Fruit fly (Drosophila melanogaster): ENCODE results near the gene ver.

Gene ver

dm6 chr3L:12534318-12534717 lies 10.5 kb downstream of the ver start, which contains the start of gene Pmm2:
Pmm2 (plus strand) TSS chr3L:12534590.
- TF ChIP-seq CG14655 (GFP tag; optimal IDR thresholded peaks at IDR 0.05) (no peak), CG12605 (GFP tag; IDR thresholded peaks at IDR 0.05) (no peak), D1 (tag; optimal IDR thresholded peaks at IDR 0.05) (no peak), EcR (GFP tag; optimal IDR thresholded peaks at IDR 0.05) (no peak), fd96Ca (GFP tag; IDR thresholded peaks at IDR 0.05) (no peak), CG34367 (tag; optimal IDR thresholded peaks at IDR 0.05) (no peak), CG9948 (tag; optimal IDR thresholded peaks at IDR 0.05) (no peak), CG17806 (tag; optimal IDR thresholded peaks at IDR 0.05) (no peak), CG8301 (tag; optimal IDR thresholded peaks at IDR 0.05) (no peak), CG32121 (GFP tag; IDR thresholded peaks at IDR 0.05) (no peak), Snoo (tag; optimal IDR thresholded peaks at IDR 0.05) (no peak), CG13204 (GFP tag; optimal IDR thresholded peaks at IDR 0.05) (no peak), CG15710 (tag; optimal IDR thresholded peaks at IDR 0.05) (no peak)

- no peak for TF ChIP-seq gl (tag; optimal IDR thresholded peaks at IDR 0.05)
Measured at dm6 chr3L:12537123-12537522, 13.3 kb downstream of the ver start, which contains the start of gene CG4069. CG4069 (minus strand) TSS chr3L:12537315.

- TF ChIP-seq CG12605 (GFP tag; IDR thresholded peaks at IDR 0.05) (no peak), CG32121 (GFP tag; IDR thresholded peaks at IDR 0.05) (no peak), gl (tag; optimal IDR thresholded peaks at IDR 0.05) (no peak), CG17806 (tag; optimal IDR thresholded peaks at IDR 0.05) (no peak), CG8159 (tag; optimal IDR thresholded peaks at IDR 0.05) (peak; percentile 20), CG10348 (GFP tag; IDR thresholded peaks at IDR 0.05) (no peak), CG9948 (tag; optimal IDR thresholded peaks at IDR 0.05) (no peak), D1 (tag; optimal IDR thresholded peaks at IDR 0.05) (no peak)
Measured at dm6 chr3L:12549471-12549870, 25.7 kb downstream of the ver start.

DNA sequence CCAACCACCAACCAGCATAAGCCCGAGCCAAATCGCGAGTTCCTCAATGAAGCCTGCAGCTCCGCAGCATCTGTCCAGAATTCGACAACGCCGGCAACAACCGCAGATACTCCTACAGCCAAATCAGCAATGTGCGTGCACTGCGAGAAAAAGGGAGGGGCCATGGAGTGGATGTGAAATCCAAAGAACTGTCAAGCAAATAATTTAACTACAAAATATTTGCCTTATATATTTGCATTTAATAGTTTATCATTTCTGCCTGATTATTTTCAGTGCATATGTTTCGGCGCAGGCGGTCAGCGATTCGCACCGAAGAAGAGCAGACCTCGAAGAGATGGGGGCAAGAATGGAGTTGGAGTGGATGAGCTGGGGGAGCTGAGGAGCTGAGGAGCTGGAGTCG lies 27.9 kb downstream of the ver start:
- TF ChIP-seq CG8159 (tag; optimal IDR thresholded peaks at IDR 0.05), result peak; percentile 78
- TF ChIP-seq CG13204 (GFP tag; optimal IDR thresholded peaks at IDR 0.05), result peak; percentile 46
- TF ChIP-seq Pif1B (GFP tag; optimal IDR thresholded peaks at IDR 0.05), result peak; percentile 76
- peak; percentile 76 for TF ChIP-seq CG4496 (GFP tag; IDR thresholded peaks at IDR 0.05)
- TF ChIP-seq EcR (GFP tag; optimal IDR thresholded peaks at IDR 0.05), result no peak
- TF ChIP-seq CG32121 (GFP tag; IDR thresholded peaks at IDR 0.05), result peak; percentile 70
- TF ChIP-seq Pif1A (GFP tag; optimal IDR thresholded peaks at IDR 0.05), result peak; percentile 78
- TF ChIP-seq fd96Ca (GFP tag; IDR thresholded peaks at IDR 0.05), result peak; percentile 84
- TF ChIP-seq gl (tag; optimal IDR thresholded peaks at IDR 0.05), result peak; percentile 58
- peak; percentile 75 for TF ChIP-seq CG14655 (GFP tag; optimal IDR thresholded peaks at IDR 0.05)
- TF ChIP-seq CG9948 (tag; optimal IDR thresholded peaks at IDR 0.05), result peak; percentile 70
- TF ChIP-seq rn (GFP tag; IDR thresholded peaks at IDR 0.05), result 0 out of 2 replicates have a peak, but pooled peaks have one; percentile 36
- TF ChIP-seq CG17806 (tag; optimal IDR thresholded peaks at IDR 0.05), result peak; percentile 75
- no peak for TF ChIP-seq CG10348 (GFP tag; IDR thresholded peaks at IDR 0.05)
- TF ChIP-seq Snoo (tag; optimal IDR thresholded peaks at IDR 0.05), result peak; percentile 72
- peak; percentile 64 for TF ChIP-seq CG12605 (GFP tag; IDR thresholded peaks at IDR 0.05)
- TF ChIP-seq CG34367 (tag; optimal IDR thresholded peaks at IDR 0.05), result peak; percentile 75
- TF ChIP-seq D1 (tag; optimal IDR thresholded peaks at IDR 0.05), result no peak
- peak; percentile 80 for TF ChIP-seq CG15710 (tag; optimal IDR thresholded peaks at IDR 0.05)
- peak; percentile 73 for TF ChIP-seq Ets98B (GFP tag; IDR thresholded peaks at IDR 0.05)
- peak; percentile 64 for TF ChIP-seq CG8301 (tag; optimal IDR thresholded peaks at IDR 0.05)

DNA sequence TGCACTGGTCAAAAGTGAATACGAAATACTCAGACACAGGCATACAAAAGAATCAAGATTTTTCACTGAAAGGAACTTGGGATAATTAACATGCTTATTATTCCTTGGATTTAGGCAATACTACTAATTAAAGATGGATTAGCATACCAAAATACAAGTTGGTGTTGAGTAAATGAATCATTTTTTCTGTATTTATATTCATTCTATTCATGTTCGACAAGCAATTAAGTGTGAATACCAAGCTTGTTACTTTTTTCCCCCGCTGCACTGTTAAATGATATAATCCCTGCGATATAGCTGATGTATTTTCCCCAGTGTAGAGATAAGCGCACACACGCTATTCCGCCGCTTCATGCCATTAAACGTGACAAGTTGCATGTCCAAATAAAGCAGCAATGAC lies 33.9 kb downstream of the ver start:
- TF ChIP-seq CG14655 (GFP tag; optimal IDR thresholded peaks at IDR 0.05), result peak; percentile 58
- TF ChIP-seq Ets98B (GFP tag; IDR thresholded peaks at IDR 0.05), result no peak
- TF ChIP-seq Pif1A (GFP tag; optimal IDR thresholded peaks at IDR 0.05), result peak; percentile 51
- TF ChIP-seq CG17806 (tag; optimal IDR thresholded peaks at IDR 0.05), result peak; percentile 59
- TF ChIP-seq D1 (tag; optimal IDR thresholded peaks at IDR 0.05), result peak; percentile 29
- peak; percentile 81 for TF ChIP-seq CG8159 (tag; optimal IDR thresholded peaks at IDR 0.05)
- TF ChIP-seq Snoo (tag; optimal IDR thresholded peaks at IDR 0.05), result peak; percentile 76
- peak; percentile 60 for TF ChIP-seq CG34367 (tag; optimal IDR thresholded peaks at IDR 0.05)
- no peak for TF ChIP-seq CG4496 (GFP tag; IDR thresholded peaks at IDR 0.05)
- peak; percentile 53 for TF ChIP-seq Pif1B (GFP tag; optimal IDR thresholded peaks at IDR 0.05)
- TF ChIP-seq CG9948 (tag; optimal IDR thresholded peaks at IDR 0.05), result peak; percentile 62
- no peak for TF ChIP-seq fd96Ca (GFP tag; IDR thresholded peaks at IDR 0.05)
- peak; percentile 77 for TF ChIP-seq CG15710 (tag; optimal IDR thresholded peaks at IDR 0.05)
- peak; percentile 42 for TF ChIP-seq CG8301 (tag; optimal IDR thresholded peaks at IDR 0.05)
- TF ChIP-seq CG32121 (GFP tag; IDR thresholded peaks at IDR 0.05), result no peak

- no peak for TF ChIP-seq EcR (GFP tag; optimal IDR thresholded peaks at IDR 0.05)
Measured at dm6 chr3L:12559273-12559672, 35.5 kb downstream of the ver start.

DNA sequence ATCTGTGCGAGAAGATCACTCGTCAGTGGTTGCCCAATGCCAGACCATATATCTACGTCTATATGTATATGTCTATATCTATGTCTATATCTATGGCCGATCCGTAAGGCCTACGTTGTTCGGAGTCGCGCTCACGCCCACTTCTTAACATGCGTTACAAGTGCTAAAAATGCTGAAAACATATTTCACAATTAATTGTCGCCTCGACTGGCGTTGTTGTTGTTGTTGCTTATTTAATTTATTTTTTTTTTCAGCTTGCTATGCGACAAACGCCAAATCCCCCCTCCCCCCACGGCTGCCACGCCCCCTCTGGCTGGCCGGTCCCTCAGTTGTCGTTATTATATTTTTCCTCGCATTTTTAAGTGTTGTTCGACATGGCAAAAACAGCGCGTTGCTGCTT lies 40.5 kb downstream of the ver start:
- TF ChIP-seq CG8159 (tag; optimal IDR thresholded peaks at IDR 0.05) (no peak), CG17806 (tag; optimal IDR thresholded peaks at IDR 0.05) (no peak), Snoo (tag; optimal IDR thresholded peaks at IDR 0.05) (no peak), Pif1A (GFP tag; optimal IDR thresholded peaks at IDR 0.05) (no peak), Pif1B (GFP tag; optimal IDR thresholded peaks at IDR 0.05) (no peak), CG32121 (GFP tag; IDR thresholded peaks at IDR 0.05) (no peak), gl (tag; optimal IDR thresholded peaks at IDR 0.05) (no peak), CG34367 (tag; optimal IDR thresholded peaks at IDR 0.05) (no peak), EcR (GFP tag; optimal IDR thresholded peaks at IDR 0.05) (no peak)

Measured in whole organism, pupa.